Worm (Caenorhabditis elegans): Measurements from ENCODE around the gene clec-66.

DNA sequence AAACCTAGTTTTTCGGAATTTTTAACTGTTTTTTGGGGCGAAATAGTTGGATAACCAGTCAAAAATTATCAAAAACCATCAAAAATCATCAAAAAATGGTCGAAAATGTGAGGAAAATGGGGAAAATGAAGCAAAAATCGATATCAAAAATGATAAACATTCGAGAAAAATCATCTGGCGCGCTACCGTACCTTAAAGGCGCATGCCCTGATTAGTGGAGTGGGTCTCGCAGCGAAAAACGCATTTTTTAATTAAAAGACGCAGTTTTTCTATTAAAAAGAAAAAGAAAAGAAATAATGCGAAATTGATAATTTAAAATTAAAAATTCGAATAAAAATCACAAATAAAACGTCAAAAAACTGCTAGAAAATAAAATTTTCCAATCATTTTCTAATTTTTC, 23.8 kb upstream of the clec-66 start, which contains the start of gene F35C5.1:
- TF ChIP-seq ets-4 (tag; optimal IDR thresholded peaks at IDR 0.05) (no peak), nhr-11 (tag; optimal IDR thresholded peaks at IDR 0.05) (no peak)
